Fruit fly (Drosophila melanogaster) whole organism, embryonic: ENCODE data around the gene mask.

ENCODE experiments used
- Asciz ChIP-seq: fragments of 200-800 bp; sonication (Bioruptor generic); optimal IDR thresholded peaks from 2 replicates; lab custom pipeline; 2017; ENCODE audit warnings: missing biosample characterization, mild to moderate bottlenecking, missing genetic modification characterization, missing genetic modification reagents
- Awh ChIP-seq: fragments of 200-800 bp; sonication (Bioruptor generic); IDR thresholded peaks from 2 replicates; pipeline ENCODE4, ENCODE4 v1.3.6; 2022; ENCODE audit warnings: missing biosample characterization, missing genetic modification characterization
- Blimp-1 ChIP-seq: fragments of 200-800 bp; sonication (Bioruptor generic); optimal IDR thresholded peaks from 3 replicates; lab custom pipeline; 2018; ENCODE audit warnings: missing biosample characterization, missing genetic modification characterization, mild to moderate bottlenecking, moderate library complexity, missing genetic modification reagents
- CG10267 ChIP-seq: fragments of 200-800 bp; sonication (Bioruptor generic); optimal IDR thresholded peaks from 2 replicates; lab custom pipeline; 2018; ENCODE audit warnings: missing biosample characterization, mild to moderate bottlenecking, missing genetic modification characterization, moderate library complexity
- CG10431 ChIP-seq: fragments of 200-800 bp; sonication (Bioruptor generic); optimal IDR thresholded peaks from 3 replicates; lab custom pipeline; 2018; ENCODE audit warnings: missing biosample characterization, mild to moderate bottlenecking, missing genetic modification characterization
- CG10979 ChIP-seq: fragments of 200-800 bp; sonication (Bioruptor generic); optimal IDR thresholded peaks from 2 replicates; lab custom pipeline; 2018; ENCODE audit warnings: missing biosample characterization, mild to moderate bottlenecking, missing genetic modification characterization, moderate library complexity
- CG14965 ChIP-seq: fragments of 200-800 bp; sonication (Bioruptor generic); optimal IDR thresholded peaks from 2 replicates; lab custom pipeline; 2016; ENCODE audit warnings: missing biosample characterization, missing genetic modification characterization, borderline replicate concordance
- CG1529 ChIP-seq: fragments of 200-800 bp; sonication (Bioruptor generic); optimal IDR thresholded peaks from 3 replicates; lab custom pipeline; 2018; ENCODE audit warnings: missing biosample characterization, missing genetic modification characterization
- CG15479 ChIP-seq: fragments of 200-800 bp; sonication (Bioruptor generic); optimal IDR thresholded peaks from 3 replicates; lab custom pipeline; 2019; ENCODE audit warnings: missing biosample characterization, mild to moderate bottlenecking, missing genetic modification characterization, moderate library complexity
- CG15696 ChIP-seq: fragments of 200-800 bp; sonication (Bioruptor generic); optimal IDR thresholded peaks from 2 replicates; lab custom pipeline; 2019; ENCODE audit warnings: missing biosample characterization, mild to moderate bottlenecking, missing genetic modification characterization, moderate library complexity
- CG1603 ChIP-seq: fragments of 200-800 bp; sonication (Bioruptor generic); optimal IDR thresholded peaks from 2 replicates; lab custom pipeline; 2019; ENCODE audit warnings: missing biosample characterization, mild to moderate bottlenecking, missing genetic modification characterization, moderate library complexity
- CG17186 ChIP-seq: fragments of 200-800 bp; sonication (Bioruptor generic); optimal IDR thresholded peaks from 3 replicates; lab custom pipeline; 2017; ENCODE audit warnings: missing biosample characterization, missing genetic modification reagents, missing genetic modification characterization
- CG17829 ChIP-seq: fragments of 200-800 bp; optimal IDR thresholded peaks from 2 replicates; lab custom pipeline; 2019; ENCODE audit warnings: missing biosample characterization, mild to moderate bottlenecking, missing genetic modification characterization, moderate library complexity
- CG31388 ChIP-seq: fragments of 200-800 bp; sonication (Bioruptor generic); optimal IDR thresholded peaks from 2 replicates; lab custom pipeline; 2016; ENCODE audit warnings: missing biosample characterization, missing genetic modification characterization
- CG33557 ChIP-seq: fragments of 200-800 bp; sonication (Bioruptor generic); optimal IDR thresholded peaks from 2 replicates; lab custom pipeline; 2019; ENCODE audit warnings: missing biosample characterization, mild to moderate bottlenecking, missing genetic modification characterization, moderate library complexity
- CG3847 ChIP-seq: fragments of 200-800 bp; sonication (Bioruptor generic); IDR thresholded peaks from 2 replicates; pipeline ENCODE4 v1.3.6; 2022; ENCODE audit warnings: missing biosample characterization, missing genetic modification characterization
- CG4854 ChIP-seq: fragments of 200-800 bp; sonication (Bioruptor generic); optimal IDR thresholded peaks from 2 replicates; lab custom pipeline; 2016; ENCODE audit warnings: missing biosample characterization, missing genetic modification characterization, inconsistent platforms
- CG6791 ChIP-seq: fragments of 200-800 bp; sonication (Bioruptor generic); IDR thresholded peaks from 3 replicates; pipeline ENCODE4 v1.3.6; 2022; ENCODE audit warnings: missing biosample characterization, missing genetic modification characterization; ENCODE audit not compliant: partially characterized antibody
- CG7271 ChIP-seq: fragments of 200-800 bp; sonication (Bioruptor generic); optimal IDR thresholded peaks from 2 replicates; lab custom pipeline; 2018; ENCODE audit warnings: missing biosample characterization, mild to moderate bottlenecking, missing genetic modification characterization, moderate library complexity
- CG7556 ChIP-seq: fragments of 200-800 bp; sonication (Bioruptor generic); optimal IDR thresholded peaks from 2 replicates; lab custom pipeline; 2017; ENCODE audit warnings: missing biosample characterization, mild to moderate bottlenecking, missing genetic modification characterization
- CG9797 ChIP-seq: fragments of 200-800 bp; sonication (Bioruptor generic); optimal IDR thresholded peaks from 3 replicates; lab custom pipeline; 2018; ENCODE audit warnings: missing biosample characterization, mild to moderate bottlenecking, missing genetic modification characterization
- Chrac-16 ChIP-seq: fragments of 200-800 bp; sonication (Bioruptor generic); optimal IDR thresholded peaks from 3 replicates; lab custom pipeline; 2016; ENCODE audit warnings: missing biosample characterization, missing genetic modification characterization
- Elba2 ChIP-seq: fragments of 200-800 bp; sonication (Bioruptor generic); optimal IDR thresholded peaks from 3 replicates; lab custom pipeline; 2016; ENCODE audit warnings: missing biosample characterization, missing genetic modification characterization
- Ets65A ChIP-seq: fragments of 200-800 bp; sonication (Bioruptor generic); peaks from one replicate; lab custom pipeline; 2016; ENCODE audit warnings: missing biosample characterization, missing genetic modification characterization
- Gug ChIP-seq: fragments of 200-800 bp; sonication (Bioruptor generic); IDR thresholded peaks from 4 replicates; pipeline ENCODE4 v1.3.6; 2022; ENCODE audit warnings: missing biosample characterization, missing genetic modification characterization
- HLH4C ChIP-seq: fragments of 200-800 bp; sonication (Bioruptor generic); IDR thresholded peaks from 3 replicates; pipeline ENCODE4 v1.3.6; 2022; ENCODE audit warnings: missing biosample characterization, missing genetic modification characterization; ENCODE audit not compliant: partially characterized antibody
- MTF-1 ChIP-seq: fragments of 200-800 bp; sonication (Bioruptor generic); optimal IDR thresholded peaks from 2 replicates; lab custom pipeline; 2018; ENCODE audit warnings: missing biosample characterization, mild to moderate bottlenecking, missing genetic modification characterization, borderline replicate concordance
- PHDP ChIP-seq: fragments of 200-800 bp; sonication (Bioruptor generic); optimal IDR thresholded peaks from 3 replicates; lab custom pipeline; 2018; ENCODE audit warnings: missing biosample characterization, mild to moderate bottlenecking, missing genetic modification characterization, moderate library complexity
- Pdp1 ChIP-seq, 2 experiments: fragments of 200-800 bp; sonication (Bioruptor generic); optimal IDR thresholded peaks; 3 replicates each; lab custom pipeline; 2016; ENCODE audit warnings: missing biosample characterization in 2 of 2, missing genetic modification characterization in 2 of 2, mild to moderate bottlenecking in 1 of 2, moderate library complexity in 1 of 2
- Rfx ChIP-seq: fragments of 200-800 bp; sonication (Bioruptor generic); IDR thresholded peaks from 2 replicates; pipeline ENCODE4 v1.3.6; 2022; ENCODE audit warnings: missing biosample characterization, missing genetic modification characterization
- Sox100B ChIP-seq: fragments of 200-800 bp; sonication (Bioruptor generic); optimal IDR thresholded peaks from 3 replicates; lab custom pipeline; 2018; ENCODE audit warnings: missing biosample characterization, mild to moderate bottlenecking, missing genetic modification characterization
- croc ChIP-seq: fragments of 200-800 bp; sonication (Bioruptor generic); conservative IDR thresholded peaks from 3 replicates; pipeline ENCODE4 v1.3.6; 2022; ENCODE audit warnings: missing biosample characterization, missing genetic modification characterization
- dimm ChIP-seq: fragments of 200-800 bp; sonication (Bioruptor generic); IDR thresholded peaks from 2 replicates; pipeline ENCODE4 v1.3.6; 2022; ENCODE audit warnings: missing biosample characterization, missing genetic modification characterization
- dmrt99B ChIP-seq: fragments of 200-800 bp; sonication (Bioruptor generic); optimal IDR thresholded peaks from 2 replicates; lab custom pipeline; 2018; ENCODE audit warnings: missing biosample characterization, mild to moderate bottlenecking, missing genetic modification characterization, moderate library complexity
- dysf ChIP-seq: fragments of 200-800 bp; sonication (Bioruptor generic); IDR thresholded peaks from 3 replicates; pipeline ENCODE4 v1.3.6; 2022; ENCODE audit warnings: missing biosample characterization, missing genetic modification characterization
- gcm ChIP-seq: fragments of 200-800 bp; sonication (Bioruptor generic); optimal IDR thresholded peaks from 2 replicates; lab custom pipeline; 2019; ENCODE audit warnings: missing biosample characterization, mild to moderate bottlenecking, missing genetic modification characterization, moderate library complexity
- gsb ChIP-seq: fragments of 200-800 bp; sonication (Bioruptor generic); IDR thresholded peaks from 2 replicates; pipeline ENCODE4 v1.3.6; 2022; ENCODE audit warnings: missing biosample characterization, missing genetic modification characterization
- hbn ChIP-seq: fragments of 200-800 bp; sonication (Bioruptor generic); IDR thresholded peaks from 2 replicates; pipeline ENCODE4 v1.3.6; 2022; ENCODE audit warnings: missing biosample characterization, missing genetic modification characterization; ENCODE audit not compliant: partially characterized antibody
- insv ChIP-seq, 2 experiments: fragments of 200-800 bp; sonication (Bioruptor generic); optimal IDR thresholded peaks; 3 replicates each; lab custom pipeline; 2016 to 2018; ENCODE audit warnings: missing biosample characterization in 2 of 2, missing genetic modification characterization in 2 of 2
- jumu ChIP-seq: fragments of 200-800 bp; sonication (Bioruptor generic); optimal IDR thresholded peaks from 3 replicates; lab custom pipeline; 2016; ENCODE audit warnings: missing biosample characterization, missing genetic modification characterization
- lab ChIP-seq: fragments of 200-800 bp; sonication (Bioruptor generic); optimal IDR thresholded peaks from 3 replicates; lab custom pipeline; 2017; ENCODE audit warnings: missing biosample characterization, missing genetic modification characterization, mild to moderate bottlenecking, moderate library complexity, missing genetic modification reagents
- mirr ChIP-seq: fragments of 200-800 bp; sonication (Bioruptor generic); optimal IDR thresholded peaks from 3 replicates; lab custom pipeline; 2018; ENCODE audit warnings: missing biosample characterization, mild to moderate bottlenecking, missing genetic modification characterization
- odd ChIP-seq: fragments of 200-800 bp; sonication (Bioruptor generic); optimal IDR thresholded peaks from 2 replicates; lab custom pipeline; 2017; ENCODE audit warnings: missing biosample characterization, mild to moderate bottlenecking, missing genetic modification characterization
- pho ChIP-seq: fragments of 200-800 bp; sonication (Bioruptor generic); optimal IDR thresholded peaks from 2 replicates; lab custom pipeline; 2016; ENCODE audit warnings: missing biosample characterization, missing genetic modification characterization
- pita ChIP-seq: fragments of 200-800 bp; sonication (Bioruptor generic); optimal IDR thresholded peaks from 2 replicates; lab custom pipeline; 2017; ENCODE audit warnings: missing biosample characterization, mild to moderate bottlenecking, missing genetic modification characterization
- ro ChIP-seq: fragments of 200-800 bp; sonication (Bioruptor generic); IDR thresholded peaks from 2 replicates; pipeline ENCODE4 v1.3.6; 2022; ENCODE audit warnings: missing biosample characterization, missing genetic modification characterization
- salm ChIP-seq: fragments of 200-800 bp; sonication (Bioruptor generic); optimal IDR thresholded peaks from 2 replicates; lab custom pipeline; 2018; ENCODE audit warnings: missing biosample characterization, mild to moderate bottlenecking, missing genetic modification characterization
- scrt ChIP-seq: fragments of 200-800 bp; sonication (Bioruptor generic); optimal IDR thresholded peaks from 2 replicates; lab custom pipeline; 2018; ENCODE audit warnings: missing biosample characterization, mild to moderate bottlenecking, missing genetic modification characterization, moderate library complexity
- sisA ChIP-seq: fragments of 200-800 bp; sonication (Bioruptor generic); IDR thresholded peaks from 2 replicates; pipeline ENCODE4 v1.3.6; 2022; ENCODE audit warnings: missing biosample characterization, missing genetic modification characterization
- vnd ChIP-seq: fragments of 200-800 bp; sonication (Bioruptor generic); IDR thresholded peaks from 3 replicates; pipeline ENCODE4 v1.3.6; 2022; ENCODE audit warnings: missing biosample characterization, missing genetic modification characterization; ENCODE audit not compliant: partially characterized antibody

Gene mask

DNA sequence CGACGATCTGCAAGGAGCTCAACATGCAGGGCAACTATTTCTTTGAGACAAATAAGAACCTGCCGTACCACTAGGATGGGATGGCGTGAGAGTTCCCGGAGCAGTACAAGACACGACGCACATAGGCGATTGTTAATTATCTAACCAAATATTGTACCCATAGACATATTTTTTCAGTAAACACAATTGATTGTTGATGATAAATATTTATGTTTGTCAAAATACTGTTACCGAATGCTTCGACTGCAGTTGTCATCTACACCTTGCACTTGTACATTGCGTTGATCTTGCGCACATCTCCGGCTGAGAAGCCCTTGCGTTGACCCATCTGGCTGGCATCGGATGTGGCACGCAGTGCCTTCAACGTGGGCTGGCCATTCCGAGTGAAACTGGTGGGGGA is 62.8 kb downstream of the mask start (continued):
- TF ChIP-seq scrt (GFP tag; lab: Kevin White, UChicago): no peak
- TF ChIP-seq Blimp-1 (GFP tag; lab: Kevin White, UChicago): peak; percentile 71
- TF ChIP-seq Rfx: no peak
- no peak for TF ChIP-seq Gug (GFP tag; lab: Robert Waterston, UW)
- TF ChIP-seq vnd (GFP tag; lab: Robert Waterston, UW): no peak
- no peak for TF ChIP-seq CG3847 (GFP tag; lab: Robert Waterston, UW)
- no peak for TF ChIP-seq CG6791 (GFP tag; lab: Robert Waterston, UW)
- no peak for TF ChIP-seq HLH4C (GFP tag; lab: Robert Waterston, UW)
- peak; percentile 11 for TF ChIP-seq dmrt99B (tag; lab: Kevin White, UChicago)
- peak; percentile 72 for TF ChIP-seq CG1603 (tag; lab: Kevin White, UChicago)
- TF ChIP-seq CG17186 (GFP tag; lab: Kevin White, UChicago): peak; percentile 23
- no peak for TF ChIP-seq dimm
- TF ChIP-seq CG7271 (tag; lab: Kevin White, UChicago): peak; percentile 34
- TF ChIP-seq Awh (GFP tag; lab: Robert Waterston, UW): 0 out of 2 replicates have a peak, but pooled peaks have one; percentile 28
- peak; percentile 53 for TF ChIP-seq CG1529 (GFP tag; lab: Kevin White, UChicago)
- TF ChIP-seq CG10979 (tag; lab: Kevin White, UChicago): peak; percentile 55
- no peak for TF ChIP-seq jumu
- TF ChIP-seq CG10267 (tag; lab: Kevin White, UChicago): peak; percentile 30
- no peak for TF ChIP-seq CG14965 (GFP tag; lab: Kevin White, UChicago)
- TF ChIP-seq gcm (GFP tag; lab: Kevin White, UChicago): peak; percentile 35
- peak; percentile 61 for TF ChIP-seq Ets65A (GFP tag; lab: Kevin White, UChicago)
- no peak for TF ChIP-seq gsb (GFP tag; lab: Robert Waterston, UW)
- peak; percentile 50 for TF ChIP-seq PHDP (tag; lab: Kevin White, UChicago)
- TF ChIP-seq salm (tag; lab: Kevin White, UChicago): peak; percentile 33
- TF ChIP-seq CG31388 (GFP tag; lab: Kevin White, UChicago): no peak
- TF ChIP-seq dysf (GFP tag; lab: Robert Waterston, UW): no peak
- no peak for TF ChIP-seq ro (GFP tag; lab: Robert Waterston, UW)
- no peak for TF ChIP-seq Elba2 (GFP tag; lab: Kevin White, UChicago)
- TF ChIP-seq CG15479 (GFP tag; lab: Kevin White, UChicago): no peak
- peak; percentile 62 for TF ChIP-seq CG10431 (GFP tag; lab: Kevin White, UChicago)
- no peak for TF ChIP-seq sisA (GFP tag; lab: Robert Waterston, UW)
- TF ChIP-seq pita (GFP tag; lab: Kevin White, UChicago): no peak
- TF ChIP-seq Sox100B: peak; percentile 54
- TF ChIP-seq lab (GFP tag; lab: Kevin White, UChicago): peak; percentile 9
- no peak for TF ChIP-seq pho
- peak in 1 of 2 experiments; percentile 5 for TF ChIP-seq Pdp1 (GFP tag; optimal IDR thresholded peaks at IDR 0.05; lab: Kevin White, UChicago)
- peak; percentile 83 for TF ChIP-seq CG33557 (GFP tag; lab: Kevin White, UChicago)
- TF ChIP-seq CG4854 (GFP tag; lab: Kevin White, UChicago): no peak
- TF ChIP-seq CG7556 (GFP tag; lab: Kevin White, UChicago): no peak
- no peak for TF ChIP-seq Chrac-16
- no peak for TF ChIP-seq hbn (GFP tag; lab: Robert Waterston, UW)
- peak; percentile 37 for TF ChIP-seq odd (GFP tag; lab: Kevin White, UChicago)
- peak; percentile 24 for TF ChIP-seq CG17829 (tag; lab: Kevin White, UChicago)
- TF ChIP-seq Asciz (GFP tag; lab: Kevin White, UChicago): peak; percentile 79
- TF ChIP-seq CG15696: peak; percentile 58
- TF ChIP-seq insv (GFP tag; optimal IDR thresholded peaks at IDR 0.05; lab: Kevin White, UChicago): no peak
- TF ChIP-seq MTF-1 (GFP tag; lab: Kevin White, UChicago): peak; percentile 58
- no peak for TF ChIP-seq croc (GFP tag; lab: Robert Waterston, UW)
- TF ChIP-seq mirr (GFP tag; lab: Kevin White, UChicago): no peak
- TF ChIP-seq CG9797 (GFP tag; lab: Kevin White, UChicago): peak; percentile 15
